Worm (Caenorhabditis elegans): ENCODE results near the gene K01A6.7.

Gene K01A6.7

ce11 chrIV:11772119-11772518 is 33.8 kb upstream of the K01A6.7 start:
- no peak for TF ChIP-seq mep-1 (tag; optimal IDR thresholded peaks at IDR 0.05)
- TF ChIP-seq snpc-4 (tag; optimal IDR thresholded peaks at IDR 0.05) = no peak
- TF ChIP-seq ces-1 (GFP tag; optimal IDR thresholded peaks at IDR 0.05) = no peak
- TF ChIP-seq nhr-28 (tag; optimal IDR thresholded peaks at IDR 0.05) = no peak
- TF ChIP-seq cnd-1 (tag; optimal IDR thresholded peaks at IDR 0.05) = no peak

ce11 chrIV:11771064-11771463 is 32.7 kb upstream of the K01A6.7 start:
- TF ChIP-seq flh-1 (GFP tag; optimal IDR thresholded peaks at IDR 0.05) (no peak), elt-3 (tag; optimal IDR thresholded peaks at IDR 0.05) (no peak), nhr-28 (tag; optimal IDR thresholded peaks at IDR 0.05) (no peak), lin-13 (tag; optimal IDR thresholded peaks at IDR 0.05) (no peak), mab-5 (tag; optimal IDR thresholded peaks at IDR 0.05) (no peak), ceh-83 (GFP tag; optimal IDR thresholded peaks at IDR 0.05) (no peak), M03D4.4 (tag; optimal IDR thresholded peaks at IDR 0.05) (no peak), nhr-2 (tag; optimal IDR thresholded peaks at IDR 0.05) (no peak), lin-32 (GFP tag; optimal IDR thresholded peaks at IDR 0.05) (no peak), snpc-4 (tag; optimal IDR thresholded peaks at IDR 0.05) (no peak), unc-62 (GFP tag; optimal IDR thresholded peaks at IDR 0.05) (no peak), sptf-1 (tag; optimal IDR thresholded peaks at IDR 0.05) (no peak)

ce11 chrIV:11769769-11770168 is 31.4 kb upstream of the K01A6.7 start:
- no peak for TF ChIP-seq nhr-28 (tag; optimal IDR thresholded peaks at IDR 0.05)
- no peak for TF ChIP-seq drap-1 (GFP tag; optimal IDR thresholded peaks at IDR 0.05)
- no peak for TF ChIP-seq nhr-12 (tag; optimal IDR thresholded peaks at IDR 0.05)
- no peak for TF ChIP-seq pha-4 (tag; optimal IDR thresholded peaks at IDR 0.05)
- no peak for TF ChIP-seq ces-1 (GFP tag; optimal IDR thresholded peaks at IDR 0.05)
- TF ChIP-seq unc-62 (GFP tag; optimal IDR thresholded peaks at IDR 0.05) = no peak
- TF ChIP-seq ztf-11 (tag; optimal IDR thresholded peaks at IDR 0.05) = no peak
- no peak for TF ChIP-seq lin-32 (GFP tag; optimal IDR thresholded peaks at IDR 0.05)
- no peak for TF ChIP-seq mls-2 (tag; optimal IDR thresholded peaks at IDR 0.05)
- TF ChIP-seq mab-5 (tag; optimal IDR thresholded peaks at IDR 0.05) = no peak
- TF ChIP-seq hlh-1 (tag; optimal IDR thresholded peaks at IDR 0.05) = no peak

ce11 chrIV:11765507-11765906 is 27.1 kb upstream of the K01A6.7 start:
- peak; percentile 16 for TF ChIP-seq unc-62 (GFP tag; optimal IDR thresholded peaks at IDR 0.05)
- no peak for TF ChIP-seq nhr-12 (tag; optimal IDR thresholded peaks at IDR 0.05)
- TF ChIP-seq unc-120 (tag; optimal IDR thresholded peaks at IDR 0.05; ENCODE audit: poor library complexity, severe bottlenecking) = peak; percentile 10
- peak; percentile 94 for TF ChIP-seq ces-1 (GFP tag; optimal IDR thresholded peaks at IDR 0.05)

- TF ChIP-seq zip-8 (tag; optimal IDR thresholded peaks at IDR 0.05) (no peak), elt-1 (tag; optimal IDR thresholded peaks at IDR 0.05; ENCODE audit: borderline replicate concordance, insufficient read depth) (no peak), unc-39 (tag; optimal IDR thresholded peaks at IDR 0.05) (no peak), snpc-4 (tag; optimal IDR thresholded peaks at IDR 0.05) (no peak), unc-120 (tag; optimal IDR thresholded peaks at IDR 0.05; ENCODE audit: poor library complexity, severe bottlenecking) (peak; percentile 37), nhr-237 (tag; optimal IDR thresholded peaks at IDR 0.05) (no peak), cnd-1 (tag; optimal IDR thresholded peaks at IDR 0.05) (no peak), blmp-1 (tag; optimal IDR thresholded peaks at IDR 0.05) (no peak)
These were observed 22.5 kb upstream of the K01A6.7 start, which contains the start of gene T12A7.2 for ce11 chrIV:11760700-11761459. Gene T12A7.2, minus strand, starts transcription at chrIV:11761111.

ce11 chrIV:11759852-11760251 is 21.5 kb upstream of the K01A6.7 start:
- TF ChIP-seq zip-8 (tag; optimal IDR thresholded peaks at IDR 0.05) = no peak
- TF ChIP-seq unc-120 (tag; optimal IDR thresholded peaks at IDR 0.05; ENCODE audit: poor library complexity, severe bottlenecking) = no peak
- no peak for TF ChIP-seq nhr-28 (tag; optimal IDR thresholded peaks at IDR 0.05)
- no peak for TF ChIP-seq mls-2 (tag; optimal IDR thresholded peaks at IDR 0.05)
- no peak for TF ChIP-seq drap-1 (GFP tag; optimal IDR thresholded peaks at IDR 0.05)
- no peak for TF ChIP-seq lin-13 (tag; optimal IDR thresholded peaks at IDR 0.05)
- TF ChIP-seq sem-2 (GFP tag; optimal IDR thresholded peaks at IDR 0.05) = no peak
- no peak for TF ChIP-seq unc-39 (tag; optimal IDR thresholded peaks at IDR 0.05)
- TF ChIP-seq nhr-12 (tag; optimal IDR thresholded peaks at IDR 0.05) = no peak
- TF ChIP-seq mep-1 (tag; optimal IDR thresholded peaks at IDR 0.05) = no peak
- TF ChIP-seq cnd-1 (tag; optimal IDR thresholded peaks at IDR 0.05) = no peak
- no peak for TF ChIP-seq bed-3 (GFP tag; optimal IDR thresholded peaks at IDR 0.05)
- TF ChIP-seq blmp-1 (tag; optimal IDR thresholded peaks at IDR 0.05) = no peak
- TF ChIP-seq nhr-237 (tag; optimal IDR thresholded peaks at IDR 0.05) = no peak
- TF ChIP-seq ztf-11 (tag; optimal IDR thresholded peaks at IDR 0.05) = no peak
- TF ChIP-seq tbx-8 (GFP tag; optimal IDR thresholded peaks at IDR 0.05) = no peak
- TF ChIP-seq lin-32 (GFP tag; optimal IDR thresholded peaks at IDR 0.05) = no peak
- no peak for TF ChIP-seq lsy-2 (tag; optimal IDR thresholded peaks at IDR 0.05)

Measured in whole organism, mixed stage, embryonic.